Worm (Caenorhabditis elegans): ENCODE measurements around the gene D2062.1.
"Not testable (repeated sequence)": the region's sequence is repeated elsewhere in the genome, so short reads cannot be mapped to it uniquely, and the experiment has no call there.

- not testable (repeated sequence) for TF ChIP-seq ztf-4 (tag; optimal IDR thresholded peaks at IDR 0.05); nhr-90 (tag; optimal IDR thresholded peaks at IDR 0.05; ENCODE audit: poor library complexity); unc-62 (GFP tag; optimal IDR thresholded peaks at IDR 0.05); nhr-76 (tag; optimal IDR thresholded peaks at IDR 0.05); nhr-28 (tag; optimal IDR thresholded peaks at IDR 0.05)
Observed at ce11 chrII:2616634-2617033, 14.6 kb upstream of the D2062.1 start, which contains the start of gene msrp-5.
